Worm (Caenorhabditis elegans): Measurements from ENCODE around the gene srh-167.

- TF ChIP-seq cog-1 (tag; optimal IDR thresholded peaks at IDR 0.05), result no peak
- TF ChIP-seq flt-1 (GFP tag; IDR thresholded peaks at IDR 0.05), result no peak
- no peak for TF ChIP-seq tab-1 (GFP tag; IDR thresholded peaks at IDR 0.05)
- no peak for TF ChIP-seq T22C8.4 (GFP tag; IDR thresholded peaks at IDR 0.05)
Observed at ce11 chrV:16352282-16352681, 18.8 kb downstream of the srh-167 start.
